Fruit fly (Drosophila melanogaster): Measurements from ENCODE around the gene CG7156.

DNA sequence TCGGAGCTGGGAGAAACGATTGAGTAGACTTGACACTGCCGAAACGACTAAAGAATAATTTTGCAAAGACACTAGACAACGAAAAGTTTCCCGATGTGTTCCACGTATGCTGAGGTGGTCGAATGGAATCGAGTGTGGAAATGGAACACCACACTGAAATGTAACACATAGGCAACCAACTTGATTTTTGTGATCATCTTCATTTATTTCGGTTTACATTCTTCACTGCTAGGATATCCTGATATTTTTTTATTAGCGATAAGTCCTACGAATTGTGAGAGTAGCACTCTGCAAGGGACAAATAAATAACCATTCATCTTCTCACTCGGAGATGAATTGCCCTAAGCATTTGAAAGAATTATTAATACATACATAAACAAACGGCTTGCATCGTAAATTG lies 46.7 kb upstream of the CG7156 start, which contains the start of gene CG7131:
- no peak for TF ChIP-seq CG8478 (optimal IDR thresholded peaks at IDR 0.05)
- TF ChIP-seq CTCF (optimal IDR thresholded peaks at IDR 0.05): no peak
